Fruit fly (Drosophila melanogaster) Kc167 (cell line): ENCODE results near the gene CG2100.

ENCODE experiments used
- insv ChIP-seq: fragments of >200 bp; optimal IDR thresholded peaks from 3 replicates; lab custom pipeline; 2018; ENCODE audit warnings: missing external identifiers
- psq ChIP-seq: fragments of >200 bp; optimal IDR thresholded peaks from 2 replicates; lab custom pipeline; 2017; ENCODE audit warnings: missing external identifiers

DNA sequence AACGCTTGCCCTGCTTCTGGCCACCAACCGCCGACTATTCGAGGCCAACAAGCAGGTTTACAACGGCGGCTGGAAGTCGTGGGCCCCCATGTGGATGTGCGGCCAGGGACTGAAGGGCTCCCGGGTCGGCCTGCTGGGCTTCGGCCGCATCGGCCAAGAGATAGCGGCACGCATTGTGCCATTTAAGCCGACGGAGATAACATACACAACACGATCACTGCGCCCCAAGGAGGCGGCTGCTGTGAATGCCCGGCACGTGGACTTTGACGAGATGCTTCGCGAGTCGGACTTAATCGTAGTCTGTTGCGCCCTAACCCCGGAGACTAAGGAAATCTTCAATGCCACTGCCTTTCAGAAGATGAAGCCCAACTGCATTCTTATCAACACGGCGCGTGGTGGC is 1.1 kb upstream of the CG2100 start:
- TF ChIP-seq psq (lab: Kevin White, UChicago) (no peak), insv (lab: Kevin White, UChicago) (no peak)
